Fruit fly (Drosophila melanogaster) whole organism, wandering third instar larva: ENCODE data around the gene ppk.

Source experiments
- CG9705 ChIP-seq: fragments of 200-800 bp; sonication (Bioruptor generic); optimal IDR thresholded peaks from 2 replicates; lab custom pipeline; 2018; ENCODE audit warnings: missing biosample characterization, mild to moderate bottlenecking, missing genetic modification characterization
- Dfd ChIP-seq: fragments of >200 bp; optimal IDR thresholded peaks from 2 replicates; lab custom pipeline; 2017; ENCODE audit warnings: missing biosample characterization, missing genetic modification characterization
- Hnf4 ChIP-seq: fragments of 200-800 bp; sonication (Bioruptor generic); optimal IDR thresholded peaks from 2 replicates; lab custom pipeline; 2016; ENCODE audit warnings: missing biosample characterization, mild to moderate bottlenecking, missing genetic modification characterization
- OdsH ChIP-seq: fragments of 200-800 bp; sonication (Bioruptor generic); optimal IDR thresholded peaks from 2 replicates; lab custom pipeline; 2016; ENCODE audit warnings: missing biosample characterization, mild to moderate bottlenecking, missing genetic modification characterization
- Vsx2 ChIP-seq: fragments of 200-300, 225-300 bp; sonication (Bioruptor generic); optimal IDR thresholded peaks from 2 replicates; lab custom pipeline; 2018; ENCODE audit warnings: missing biosample characterization, missing genetic modification characterization; ENCODE audit not compliant: partially characterized antibody
- br ChIP-seq: fragments of 200-800 bp; sonication (Bioruptor generic); optimal IDR thresholded peaks from 2 replicates; lab custom pipeline; 2016; ENCODE audit warnings: missing biosample characterization, missing genetic modification characterization
- dmrt93B ChIP-seq: fragments of 200-800 bp; sonication (Bioruptor generic); optimal IDR thresholded peaks from 2 replicates; lab custom pipeline; 2018; ENCODE audit warnings: missing biosample characterization, mild to moderate bottlenecking, missing genetic modification characterization
- foxo ChIP-seq, 2 experiments: fragments of 200-800 bp; sonication (Bioruptor generic); optimal IDR thresholded peaks; 2 replicates in 1 of 2; 3 replicates in 1 of 2; lab custom pipeline; 2016 to 2017; ENCODE audit warnings: missing biosample characterization in 2 of 2, missing genetic modification characterization in 2 of 2
- fru ChIP-seq: fragments of 200-800 bp; sonication (Bioruptor generic); optimal IDR thresholded peaks from 3 replicates; lab custom pipeline; 2016; ENCODE audit warnings: missing biosample characterization, mild to moderate bottlenecking, missing genetic modification characterization
- h ChIP-seq: fragments of 200-800 bp; sonication (Bioruptor generic); optimal IDR thresholded peaks from 3 replicates; lab custom pipeline; 2016; ENCODE audit warnings: missing biosample characterization, mild to moderate bottlenecking, missing genetic modification characterization
- lola ChIP-seq: fragments of >200 bp; optimal IDR thresholded peaks from 2 replicates; lab custom pipeline; 2017; ENCODE audit warnings: missing biosample characterization, missing genetic modification characterization
- psq ChIP-seq: fragments of 200-800 bp; sonication (Bioruptor generic); optimal IDR thresholded peaks from 3 replicates; lab custom pipeline; 2017; ENCODE audit warnings: missing biosample characterization, mild to moderate bottlenecking, missing genetic modification characterization, moderate library complexity
- rgr ChIP-seq: fragments of 200-800 bp; sonication (Bioruptor generic); optimal IDR thresholded peaks from 3 replicates; lab custom pipeline; 2016; ENCODE audit warnings: missing biosample characterization, mild to moderate bottlenecking, missing genetic modification characterization
- tai ChIP-seq: sonication (Bioruptor generic); optimal IDR thresholded peaks from 2 replicates; lab custom pipeline; 2016; ENCODE audit warnings: missing biosample characterization, missing genetic modification characterization

DNA sequence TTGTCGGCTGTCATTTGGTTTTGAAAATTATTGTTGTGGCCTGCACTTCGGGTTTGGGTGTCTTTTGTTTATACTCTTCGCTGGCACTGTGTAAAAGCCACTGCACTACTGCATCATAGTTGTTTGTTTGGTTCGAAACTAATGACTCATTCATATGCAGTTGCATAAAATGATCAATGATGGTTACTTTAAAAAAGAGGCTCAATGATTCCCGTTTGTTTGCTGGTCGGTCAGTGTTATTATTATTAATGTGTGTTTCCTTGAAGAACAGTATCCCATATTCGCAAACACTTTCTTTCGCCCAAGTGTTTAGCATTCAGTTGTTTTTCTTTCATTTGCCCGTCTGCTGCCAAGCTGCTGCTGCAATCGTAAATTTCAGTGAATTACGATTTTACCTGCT is 7.5 kb upstream of the ppk start:
- TF ChIP-seq tai (no peak), OdsH (GFP tag; lab: Kevin White, UChicago) (no peak), Dfd (GFP tag; lab: Kevin White, UChicago) (no peak), psq (GFP tag; lab: Kevin White, UChicago) (no peak), h (GFP tag; lab: Kevin White, UChicago) (no peak), rgr (GFP tag; lab: Kevin White, UChicago) (no peak), foxo (GFP tag; optimal IDR thresholded peaks at IDR 0.05; lab: Kevin White, UChicago) (no peak), CG9705 (GFP tag; lab: Kevin White, UChicago) (no peak), Vsx2 (GFP tag; lab: Kevin White, UChicago) (no peak), fru (GFP tag; lab: Kevin White, UChicago) (no peak), lola (no peak), br (GFP tag; lab: Kevin White, UChicago) (no peak), Hnf4 (GFP tag; lab: Kevin White, UChicago) (no peak), dmrt93B (no peak)
